Fruit fly (Drosophila melanogaster) whole organism, adult: ENCODE measurements around the gene CG42673.

Source experiments
- CG11617 ChIP-seq: fragments of 200-800 bp; sonication (Bioruptor generic); optimal IDR thresholded peaks from 2 replicates; lab custom pipeline; 2017; ENCODE audit warnings: mild to moderate bottlenecking, missing biosample characterization, missing genetic modification reagents, missing genetic modification characterization
- CG1620 ChIP-seq: fragments of 200-800 bp; sonication (Bioruptor generic); optimal IDR thresholded peaks from 2 replicates; lab custom pipeline; 2016; ENCODE audit warnings: missing biosample characterization, missing genetic modification characterization

DNA sequence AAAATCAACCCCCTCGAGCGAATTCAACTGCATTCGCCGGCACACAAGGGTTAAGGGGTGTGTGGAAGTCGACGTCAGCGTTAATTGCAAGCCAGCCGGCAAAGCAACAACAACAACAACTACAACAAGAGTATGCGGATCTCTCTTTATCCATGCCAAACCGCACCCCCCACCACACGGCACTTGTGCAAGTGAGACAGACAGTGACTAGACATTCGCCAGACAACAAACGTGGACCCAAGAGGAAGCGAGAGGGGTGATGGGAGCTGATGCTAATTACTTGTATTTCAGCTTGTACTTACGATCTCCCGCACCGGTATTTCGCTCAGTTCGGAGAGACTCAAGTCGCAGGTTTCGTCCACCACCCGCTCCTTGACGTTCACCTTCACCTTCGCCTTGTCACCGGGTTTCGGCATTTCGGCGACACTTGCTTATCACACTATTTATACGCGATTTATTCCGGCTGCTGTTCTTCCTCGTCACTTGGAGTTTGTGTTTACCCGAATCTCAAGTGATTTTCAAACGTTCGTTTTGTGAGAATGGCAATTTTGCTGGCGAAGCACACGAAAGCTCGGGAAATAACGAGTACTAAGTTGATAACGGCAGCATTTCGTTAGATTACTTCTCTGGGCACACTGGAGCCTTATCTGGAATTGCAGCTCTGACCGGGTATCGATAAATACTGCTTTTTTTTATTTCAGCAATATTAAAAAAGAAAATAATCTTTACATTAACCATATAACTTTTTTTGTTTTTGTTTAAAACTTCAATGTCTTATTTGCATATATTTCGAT, 37.8 kb upstream of the CG42673 start, which contains the start of gene CG3408:
- TF ChIP-seq CG1620 (GFP tag; lab: Kevin White, UChicago) (no peak), CG11617 (GFP tag; lab: Kevin White, UChicago) (no peak)
